Fruit fly (Drosophila melanogaster): ENCODE results near the gene Pop5.
A peak's percentile ranks its signal among the peaks of the same experiment; 100 is the strongest.

The Pop5 gene

dm6 chr3L:17005415-17005796, 39.4 kb downstream of the Pop5 start:
- no peak for TF ChIP-seq noc (tag; optimal IDR thresholded peaks at IDR 0.05)

dm6 chr3L:17004765-17005414, 39.9 kb downstream of the Pop5 start:
- no peak for TF ChIP-seq noc (tag; optimal IDR thresholded peaks at IDR 0.05)

dm6 chr3L:17004218-17004759, 40.5 kb downstream of the Pop5 start:
- peak; percentile 75 for TF ChIP-seq noc (tag; optimal IDR thresholded peaks at IDR 0.05)

- TF ChIP-seq noc (tag; optimal IDR thresholded peaks at IDR 0.05), result peak; percentile 22
These were observed 41.3 kb downstream of the Pop5 start for dm6 chr3L:17003251-17004171.

- TF ChIP-seq noc (tag; optimal IDR thresholded peaks at IDR 0.05), result no peak
These were observed 42.5 kb downstream of the Pop5 start for dm6 chr3L:17002140-17002849.

- no peak for TF ChIP-seq noc (tag; optimal IDR thresholded peaks at IDR 0.05)
These were observed 43.8 kb downstream of the Pop5 start for dm6 chr3L:17001055-17001454.

dm6 chr3L:17000289-17000688, 44.5 kb downstream of the Pop5 start:
- no peak for TF ChIP-seq noc (tag; optimal IDR thresholded peaks at IDR 0.05)

- TF ChIP-seq noc (tag; optimal IDR thresholded peaks at IDR 0.05), result peak; percentile 1
These were observed 50.0 kb downstream of the Pop5 start for dm6 chr3L:16994805-16995204.

Measured in whole organism, larva.